Worm (Caenorhabditis elegans): ENCODE data around the gene apy-1.
A peak's percentile ranks its signal among the peaks of the same experiment; 100 is the strongest.

- TF ChIP-seq sdz-12 (GFP tag; optimal IDR thresholded peaks at IDR 0.05) (no peak), aha-1 (tag) (no peak), D1046.2 (GFP tag; IDR thresholded peaks at IDR 0.05) (no peak), fos-1 (tag; optimal IDR thresholded peaks at IDR 0.05) (no peak), ztf-11 (tag; optimal IDR thresholded peaks at IDR 0.05) (no peak), nhr-25 (tag; optimal IDR thresholded peaks at IDR 0.05; ENCODE audit: borderline replicate concordance, insufficient read depth) (peak; percentile 32), lin-39 (tag; optimal IDR thresholded peaks at IDR 0.05) (no peak), pha-4 (GFP tag; IDR thresholded peaks at IDR 0.05) (no peak), pha-4 (tag; optimal IDR thresholded peaks at IDR 0.05) (no peak), snpc-1.2 (GFP tag; IDR thresholded peaks at IDR 0.05) (no peak)
Observed at ce11 chrX:7585610-7586259, 16.2 kb upstream of the apy-1 start, which contains the start of gene adt-2.

All from whole organism, L4 larva.